Worm (Caenorhabditis elegans) whole organism, L2 larva: ENCODE data around the gene kcc-3.

Experiments used
- nhr-12 ChIP-seq: fragments of 150-350 bp; optimal IDR thresholded peaks from 2 replicates; lab custom pipeline; 2014; ENCODE audit warnings: missing biosample characterization, missing genetic modification characterization
- nhr-25 ChIP-seq: fragments of 150-350 bp; sonication (generic microtip); optimal IDR thresholded peaks from 3 replicates; lab custom pipeline; 2014; ENCODE audit warnings: missing biosample characterization, missing genetic modification characterization
- sem-4 ChIP-seq: fragments of 150-350 bp; optimal IDR thresholded peaks from 2 replicates; lab custom pipeline; 2014; ENCODE audit warnings: missing biosample characterization, missing genetic modification reagents, missing genetic modification characterization
- skn-1 ChIP-seq: sonication (generic microtip); optimal IDR thresholded peaks from 2 replicates; lab custom pipeline; 2017; ENCODE audit warnings: missing biosample characterization, missing genetic modification characterization
- sma-3 ChIP-seq: sonication (generic microtip); optimal IDR thresholded peaks from 2 replicates; lab custom pipeline; 2016; ENCODE audit warnings: missing genetic modification reagents, missing genetic modification characterization, missing compliant biosample characterization
- ztf-11 ChIP-seq: sonication (generic microtip); optimal IDR thresholded peaks from 2 replicates; lab custom pipeline; 2017; ENCODE audit warnings: missing biosample characterization, missing genetic modification characterization

DNA sequence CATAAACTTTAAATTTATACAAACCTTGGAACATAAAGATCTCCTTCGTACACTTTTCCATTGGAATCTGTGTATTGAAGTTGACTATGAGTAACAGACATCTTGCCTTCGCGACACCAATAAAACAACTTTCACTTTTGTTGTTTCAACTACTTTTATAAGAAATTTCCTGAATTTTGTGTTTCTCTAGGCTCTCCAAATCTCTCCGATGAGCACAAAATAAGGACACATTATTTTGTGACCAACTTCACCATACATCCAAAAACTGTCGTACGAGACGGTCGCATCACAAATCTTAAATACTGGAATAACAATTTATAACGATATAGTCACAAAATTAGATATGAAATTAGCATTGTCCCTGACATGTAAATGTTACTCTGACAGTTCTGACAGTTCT, 24.6 kb upstream of the kcc-3 start, which contains the start of gene D1022.5:
- TF ChIP-seq nhr-12 (tag; lab: Kevin White, UChicago) = no peak
- TF ChIP-seq nhr-25 (tag; lab: Kevin White, UChicago) = no peak
- no peak for TF ChIP-seq sma-3 (GFP tag; lab: Kevin White, UChicago)
- no peak for TF ChIP-seq skn-1 (tag; lab: Kevin White, UChicago)
- TF ChIP-seq ztf-11 (tag; lab: Kevin White, UChicago) = no peak
- TF ChIP-seq sem-4 (tag; lab: Kevin White, UChicago) = no peak
